Fruit fly (Drosophila melanogaster) whole organism, embryonic: Measurements from ENCODE around the gene CG7006.

Experiments used
- ATbp ChIP-seq: fragments of 200-800 bp; sonication (Bioruptor generic); optimal IDR thresholded peaks from 2 replicates; lab custom pipeline; 2017; ENCODE audit warnings: missing biosample characterization, mild to moderate bottlenecking, missing genetic modification characterization, missing genetic modification reagents
- Ada2b ChIP-seq: fragments of 200-800 bp; sonication (Bioruptor generic); IDR thresholded peaks from 2 replicates; pipeline ENCODE4 v1.3.6; 2022; ENCODE audit warnings: missing biosample characterization, missing genetic modification characterization
- CG1024 ChIP-seq: fragments of 200-800 bp; sonication (Bioruptor generic); IDR thresholded peaks from 2 replicates; pipeline ENCODE4 v1.3.6; 2022; ENCODE audit warnings: missing biosample characterization, missing genetic modification characterization
- CG11247 ChIP-seq: fragments of 200-800 bp; sonication (Bioruptor generic); IDR thresholded peaks from 2 replicates; pipeline ENCODE4 v1.3.6; 2022; ENCODE audit warnings: missing biosample characterization, missing genetic modification characterization
- CG12391 ChIP-seq: fragments of 200-800 bp; sonication (Bioruptor generic); optimal IDR thresholded peaks from 3 replicates; lab custom pipeline; 2018; ENCODE audit warnings: missing biosample characterization, mild to moderate bottlenecking, missing genetic modification characterization, moderate library complexity
- CG15073 ChIP-seq: fragments of 200-800 bp; sonication (Bioruptor generic); optimal IDR thresholded peaks from 2 replicates; lab custom pipeline; 2016; ENCODE audit warnings: missing biosample characterization, missing genetic modification characterization
- CG15269 ChIP-seq: fragments of 200-800 bp; sonication (Bioruptor generic); optimal IDR thresholded peaks from 2 replicates; lab custom pipeline; 2018; ENCODE audit warnings: missing biosample characterization, mild to moderate bottlenecking, missing genetic modification characterization, moderate library complexity
- CG15696 ChIP-seq: fragments of 200-800 bp; sonication (Bioruptor generic); optimal IDR thresholded peaks from 2 replicates; lab custom pipeline; 2019; ENCODE audit warnings: missing biosample characterization, mild to moderate bottlenecking, missing genetic modification characterization, moderate library complexity
- CG17829 ChIP-seq: fragments of 200-800 bp; optimal IDR thresholded peaks from 2 replicates; lab custom pipeline; 2019; ENCODE audit warnings: missing biosample characterization, mild to moderate bottlenecking, missing genetic modification characterization, moderate library complexity
- CG2889 ChIP-seq: fragments of 200-800 bp; sonication (Bioruptor generic); IDR thresholded peaks from 3 replicates; pipeline ENCODE4 v1.3.6; 2022; ENCODE audit warnings: missing biosample characterization, missing genetic modification characterization
- CG30403 ChIP-seq: fragments of 200-800 bp; sonication (Bioruptor generic); optimal IDR thresholded peaks from 3 replicates; lab custom pipeline; 2016; ENCODE audit warnings: missing biosample characterization, missing genetic modification characterization
- CG3847 ChIP-seq: fragments of 200-800 bp; sonication (Bioruptor generic); IDR thresholded peaks from 2 replicates; pipeline ENCODE4 v1.3.6; 2022; ENCODE audit warnings: missing biosample characterization, missing genetic modification characterization
- CG4328 ChIP-seq: fragments of 200-800 bp; sonication (Bioruptor generic); optimal IDR thresholded peaks from 3 replicates; lab custom pipeline; 2017; ENCODE audit warnings: missing biosample characterization, missing genetic modification reagents, missing genetic modification characterization
- CG4707 ChIP-seq: fragments of 200-800 bp; sonication (Bioruptor generic); optimal IDR thresholded peaks from 2 replicates; lab custom pipeline; 2018; ENCODE audit warnings: missing biosample characterization, mild to moderate bottlenecking, missing genetic modification characterization, moderate library complexity
- CG5180 ChIP-seq: fragments of 200-800 bp; sonication (Bioruptor generic); optimal IDR thresholded peaks from 3 replicates; lab custom pipeline; 2017; ENCODE audit warnings: missing biosample characterization, missing genetic modification characterization, mild to moderate bottlenecking, moderate library complexity, missing genetic modification reagents
- CG8359 ChIP-seq: fragments of 200-800 bp; sonication (Bioruptor generic); optimal IDR thresholded peaks from 2 replicates; lab custom pipeline; 2017; ENCODE audit warnings: missing biosample characterization, mild to moderate bottlenecking, missing genetic modification characterization, borderline replicate concordance
- CG9437 ChIP-seq: fragments of 200-800 bp; sonication (Bioruptor generic); optimal IDR thresholded peaks from 2 replicates; lab custom pipeline; 2018; ENCODE audit warnings: missing biosample characterization, mild to moderate bottlenecking, missing genetic modification characterization
- CkIIα-i1 ChIP-seq: fragments of 200-800 bp; sonication (Bioruptor generic); IDR thresholded peaks from 2 replicates; pipeline ENCODE4 v1.3.6; 2022; ENCODE audit warnings: missing biosample characterization, missing genetic modification characterization
- Dfd ChIP-seq, 2 experiments: fragments of >200 bp; optimal IDR thresholded peaks; 2 replicates each; lab custom pipeline; 2017; ENCODE audit warnings: missing biosample characterization in 2 of 2, missing genetic modification characterization in 2 of 2
- Doc3 ChIP-seq: fragments of 200-800 bp; sonication (Bioruptor generic); IDR thresholded peaks from 3 replicates; pipeline ENCODE4 v1.3.6; 2022; ENCODE audit warnings: missing biosample characterization, missing genetic modification characterization; ENCODE audit not compliant: partially characterized antibody
- E2f1 ChIP-seq: fragments of 200-800 bp; sonication (Bioruptor generic); IDR thresholded peaks from 2 replicates; pipeline ENCODE4 v1.3.6; 2022; ENCODE audit warnings: missing biosample characterization, missing genetic modification characterization
- E2f2 ChIP-seq: fragments of 200-800 bp; sonication (Bioruptor generic); IDR thresholded peaks from 2 replicates; pipeline ENCODE4 v1.3.6; 2022; ENCODE audit warnings: missing biosample characterization, missing genetic modification characterization
- Gsc ChIP-seq: fragments of 200-800 bp; sonication (Bioruptor generic); IDR thresholded peaks from 2 replicates; pipeline ENCODE4 v1.3.6; 2022; ENCODE audit warnings: missing biosample characterization, missing genetic modification characterization
- HLH4C ChIP-seq: fragments of 200-800 bp; sonication (Bioruptor generic); IDR thresholded peaks from 3 replicates; pipeline ENCODE4 v1.3.6; 2022; ENCODE audit warnings: missing biosample characterization, missing genetic modification characterization; ENCODE audit not compliant: partially characterized antibody
- HLHmδ ChIP-seq: fragments of 200-800 bp; sonication (Bioruptor generic); optimal IDR thresholded peaks from 2 replicates; lab custom pipeline; 2018; ENCODE audit warnings: missing biosample characterization, mild to moderate bottlenecking, missing genetic modification characterization, moderate library complexity
- HmgZ ChIP-seq: fragments of 200-800 bp; sonication (Bioruptor generic); optimal IDR thresholded peaks from 2 replicates; lab custom pipeline; 2018; ENCODE audit warnings: missing biosample characterization, mild to moderate bottlenecking, missing genetic modification characterization
- Lhr ChIP-seq: fragments of 200-800 bp; sonication (Bioruptor generic); optimal IDR thresholded peaks from 3 replicates; lab custom pipeline; 2017; ENCODE audit warnings: mild to moderate bottlenecking, missing biosample characterization, missing genetic modification reagents, missing genetic modification characterization
- MESR4 ChIP-seq: fragments of 200-800 bp; sonication (Bioruptor generic); optimal IDR thresholded peaks from 2 replicates; lab custom pipeline; 2018; ENCODE audit warnings: missing biosample characterization, mild to moderate bottlenecking, missing genetic modification characterization, moderate library complexity
- Nf-YC ChIP-seq: fragments of 200-800 bp; optimal IDR thresholded peaks from 3 replicates; lab custom pipeline; 2019; ENCODE audit warnings: missing biosample characterization, mild to moderate bottlenecking, missing genetic modification characterization, moderate library complexity
- Optix ChIP-seq: fragments of 200-800 bp; sonication (Bioruptor generic); IDR thresholded peaks from 3 replicates; pipeline ENCODE4 v1.3.6; 2022; ENCODE audit warnings: missing biosample characterization, missing genetic modification characterization
- Rfx ChIP-seq: fragments of 200-800 bp; sonication (Bioruptor generic); IDR thresholded peaks from 2 replicates; pipeline ENCODE4 v1.3.6; 2022; ENCODE audit warnings: missing biosample characterization, missing genetic modification characterization
- Spps ChIP-seq: fragments of 200-800 bp; sonication (Bioruptor generic); optimal IDR thresholded peaks from 2 replicates; lab custom pipeline; 2018; ENCODE audit warnings: missing biosample characterization, mild to moderate bottlenecking, missing genetic modification characterization
- Taf1 ChIP-seq: fragments of 200-800 bp; sonication (Bioruptor generic); IDR thresholded peaks from 2 replicates; pipeline ENCODE4 v1.3.6; 2022; ENCODE audit warnings: missing biosample characterization, missing genetic modification characterization
- Xbp1 ChIP-seq: fragments of 200-800 bp; sonication (Bioruptor generic); optimal IDR thresholded peaks from 3 replicates; lab custom pipeline; 2016; ENCODE audit warnings: missing biosample characterization, mild to moderate bottlenecking, missing genetic modification characterization
- ash1 ChIP-seq: fragments of 200-800 bp; sonication (Bioruptor generic); optimal IDR thresholded peaks from 2 replicates; lab custom pipeline; 2018; ENCODE audit warnings: missing biosample characterization, mild to moderate bottlenecking, missing genetic modification characterization
- cad ChIP-seq: fragments of >200 bp; optimal IDR thresholded peaks from 2 replicates; lab custom pipeline; 2017; ENCODE audit warnings: missing biosample characterization, missing genetic modification characterization
- chinmo ChIP-seq: fragments of 200-800 bp; sonication (Bioruptor generic); IDR thresholded peaks from 4 replicates; pipeline ENCODE4 v1.3.6; 2022; ENCODE audit warnings: missing biosample characterization, missing genetic modification characterization; ENCODE audit not compliant: partially characterized antibody
- da ChIP-seq: fragments of 200-800 bp; sonication (Bioruptor generic); optimal IDR thresholded peaks from 2 replicates; lab custom pipeline; 2016; ENCODE audit warnings: missing biosample characterization, missing genetic modification characterization
- gcm2 ChIP-seq: fragments of 200-800 bp; sonication (Bioruptor generic); optimal IDR thresholded peaks from 2 replicates; lab custom pipeline; 2016; ENCODE audit warnings: missing biosample characterization, missing genetic modification characterization
- hbn ChIP-seq: fragments of 200-800 bp; sonication (Bioruptor generic); IDR thresholded peaks from 2 replicates; pipeline ENCODE4 v1.3.6; 2022; ENCODE audit warnings: missing biosample characterization, missing genetic modification characterization; ENCODE audit not compliant: partially characterized antibody
- jumu ChIP-seq: fragments of 200-800 bp; sonication (Bioruptor generic); optimal IDR thresholded peaks from 3 replicates; lab custom pipeline; 2016; ENCODE audit warnings: missing biosample characterization, missing genetic modification characterization
- knrl ChIP-seq: fragments of 200-800 bp; sonication (Bioruptor generic); IDR thresholded peaks from 3 replicates; pipeline ENCODE4 v1.3.6; 2022; ENCODE audit warnings: missing biosample characterization, missing genetic modification characterization; ENCODE audit not compliant: partially characterized antibody
- p53 ChIP-seq: fragments of 200-800 bp; sonication (Bioruptor generic); optimal IDR thresholded peaks from 2 replicates; lab custom pipeline; 2016; ENCODE audit warnings: missing biosample characterization, missing genetic modification characterization
- schlank ChIP-seq: fragments of 200-800 bp; sonication (Bioruptor generic); optimal IDR thresholded peaks from 2 replicates; lab custom pipeline; 2018; ENCODE audit warnings: missing biosample characterization, mild to moderate bottlenecking, missing genetic modification characterization
- slp2 ChIP-seq: fragments of 200-800 bp; sonication (Bioruptor generic); optimal IDR thresholded peaks from 2 replicates; lab custom pipeline; 2016; ENCODE audit warnings: missing biosample characterization, missing genetic modification characterization
- stwl ChIP-seq: fragments of 200-800 bp; sonication (Bioruptor generic); optimal IDR thresholded peaks from 3 replicates; lab custom pipeline; 2018; ENCODE audit warnings: missing biosample characterization, mild to moderate bottlenecking, missing genetic modification characterization, moderate library complexity
- tio ChIP-seq: fragments of 200-800 bp; sonication (Bioruptor generic); optimal IDR thresholded peaks from 2 replicates; lab custom pipeline; 2017; ENCODE audit warnings: missing biosample characterization, missing genetic modification characterization, inconsistent platforms
- tna ChIP-seq: fragments of 200-800 bp; sonication (Bioruptor generic); IDR thresholded peaks from 2 replicates; pipeline ENCODE4 v1.3.6; 2022; ENCODE audit warnings: missing biosample characterization, missing genetic modification characterization; ENCODE audit not compliant: partially characterized antibody

Gene CG7006

DNA sequence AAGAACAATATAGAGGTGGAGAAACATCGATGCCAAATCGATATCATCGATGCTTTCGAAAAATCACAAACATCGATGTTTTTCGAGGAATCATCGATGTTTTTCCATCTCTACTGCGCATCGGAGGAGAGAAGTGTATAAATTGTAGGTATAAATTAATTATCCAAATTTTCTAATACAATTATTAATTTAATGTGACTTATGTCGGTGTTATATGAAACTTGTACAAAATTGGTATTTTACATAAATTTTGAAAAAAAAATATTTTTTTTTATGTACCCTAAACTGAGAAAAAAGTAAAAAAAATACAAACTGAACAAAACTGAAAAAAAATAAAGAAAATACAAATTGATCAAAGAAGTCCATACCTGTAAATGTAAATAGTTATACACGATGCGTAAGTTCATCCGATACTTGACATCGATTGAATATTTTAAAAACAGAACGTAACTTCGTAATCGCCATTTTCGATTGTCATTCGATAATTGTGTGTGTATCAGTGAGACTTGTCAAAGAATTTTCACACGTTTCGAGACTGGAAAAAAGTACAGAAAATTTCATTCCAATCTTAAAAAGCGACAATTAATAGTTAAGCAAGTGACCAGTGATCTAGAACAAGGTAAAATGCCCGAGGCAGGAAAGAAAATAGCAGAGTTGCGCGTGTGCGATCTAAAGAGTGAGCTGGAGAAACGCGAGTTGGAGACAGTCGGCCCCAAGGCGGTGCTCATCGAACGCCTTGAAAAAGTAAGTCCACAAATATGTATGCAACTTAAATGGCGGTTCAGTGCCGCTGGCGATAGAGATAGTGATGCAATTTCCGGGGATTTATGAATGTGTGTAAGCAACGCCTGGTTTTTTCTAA, 33.2 kb upstream of the CG7006 start, which contains the start of the genes CG5808 and Saf-B (continued):
- TF ChIP-seq CG5180 (no peak), CG1024 (GFP tag; lab: Robert Waterston, UW) (no peak), HLHmδ (GFP tag; lab: Kevin White, UChicago) (no peak), schlank (tag; lab: Kevin White, UChicago) (no peak), cad (GFP tag; lab: Kevin White, UChicago) (no peak), Taf1 (GFP tag; lab: Robert Waterston, UW) (no peak), gcm2 (GFP tag; lab: Kevin White, UChicago) (no peak), E2f2 (no peak), Gsc (GFP tag; lab: Robert Waterston, UW) (no peak), MESR4 (GFP tag; lab: Kevin White, UChicago) (peak; percentile 98), CG30403 (GFP tag; lab: Kevin White, UChicago) (peak; percentile 57), CG12391 (tag; lab: Kevin White, UChicago) (peak; percentile 69), jumu (no peak), knrl (GFP tag; lab: Robert Waterston, UW) (peak; percentile 83; the same call in 2 of the 3 replicates), Doc3 (GFP tag; lab: Robert Waterston, UW) (peak; percentile 79), chinmo (0 out of 4 replicates have a peak, but pooled peaks have one; percentile 77), CG3847 (GFP tag; lab: Robert Waterston, UW) (peak; percentile 41; the same call in 1 of the 2 replicates), E2f1 (GFP tag; lab: Robert Waterston, UW) (peak; percentile 59), Ada2b (GFP tag; lab: Robert Waterston, UW) (no peak), Optix (GFP tag; lab: Robert Waterston, UW) (no peak), CG15269 (tag; lab: Kevin White, UChicago) (no peak), CG2889 (no peak), tna (GFP tag; lab: Robert Waterston, UW) (peak; percentile 83), CG17829 (peak; percentile 71), stwl (tag; lab: Kevin White, UChicago) (no peak), da (no peak), HLH4C (GFP tag; lab: Robert Waterston, UW) (peak; percentile 95), Xbp1 (GFP tag; lab: Kevin White, UChicago) (peak; percentile 39), Rfx (GFP tag; lab: Robert Waterston, UW) (peak; percentile 53; the same call in 1 of the 2 replicates), CG15696 (tag; lab: Kevin White, UChicago) (peak; percentile 43), CG4707 (GFP tag; lab: Kevin White, UChicago) (no peak), tio (no peak), CkIIα-i1 (peak; percentile 72), hbn (GFP tag; lab: Robert Waterston, UW) (peak; percentile 67), CG4328 (GFP tag; lab: Kevin White, UChicago) (no peak), slp2 (GFP tag; lab: Kevin White, UChicago) (no peak), CG11247 (GFP tag; lab: Robert Waterston, UW) (no peak), ATbp (GFP tag; lab: Kevin White, UChicago) (no peak), Nf-YC (no peak), Spps (tag; lab: Kevin White, UChicago) (peak; percentile 8), CG9437 (GFP tag; lab: Kevin White, UChicago) (peak; percentile 86), HmgZ (no peak), p53 (GFP tag; lab: Kevin White, UChicago) (no peak), CG15073 (GFP tag; lab: Kevin White, UChicago) (no peak), ash1 (no peak), CG8359 (no peak), Dfd (GFP tag; optimal IDR thresholded peaks at IDR 0.05; lab: Kevin White, UChicago) (no peak), Lhr (GFP tag; lab: Kevin White, UChicago) (peak; percentile 59)
